Worm (Caenorhabditis elegans) whole organism, L4 larva: ENCODE measurements around the gene C49A9.1.

Experiments
- ceh-62 ChIP-seq: sonication (generic microtip); optimal IDR thresholded peaks from 2 replicates; lab custom pipeline; 2017; ENCODE audit warnings: missing biosample characterization, missing genetic modification characterization
- ces-1 ChIP-seq: fragments of 150-350 bp; sonication (generic microtip); optimal IDR thresholded peaks from 4 replicates; lab custom pipeline; 2014; ENCODE audit warnings: missing biosample characterization, missing genetic modification reagents, missing genetic modification characterization
- egl-43 ChIP-seq: fragments of 200-800 bp; sonication (Bioruptor generic); IDR thresholded peaks from 2 replicates; pipeline ENCODE4 v1.3.6; 2022; ENCODE audit warnings: missing genetic modification reagents, missing genetic modification characterization, missing compliant biosample characterization
- hif-1 ChIP-seq, 2 experiments: sonication (generic microtip); optimal IDR thresholded peaks; 2 replicates each; lab custom pipeline; 2016 to 2017; ENCODE audit warnings: missing compliant biosample characterization in 2 of 2, missing genetic modification characterization in 2 of 2, missing genetic modification reagents in 2 of 2, missing genotype in 2 of 2, mild to moderate bottlenecking in 1 of 2
- hlh-30 ChIP-seq: sonication (generic microtip); optimal IDR thresholded peaks from 2 replicates; lab custom pipeline; 2017; ENCODE audit warnings: antibody characterized with exemption, mild to moderate bottlenecking, missing genetic modification characterization, missing compliant biosample characterization; ENCODE audit not compliant: insufficient read depth
- hmg-1.1 ChIP-seq: fragments of 200-800 bp; sonication (Bioruptor generic); IDR thresholded peaks from 2 replicates; pipeline ENCODE4 v1.3.6; 2022; ENCODE audit warnings: missing genetic modification reagents, missing genetic modification characterization, missing compliant biosample characterization
- nhr-25 ChIP-seq: sonication (generic microtip); optimal IDR thresholded peaks from 2 replicates; lab custom pipeline; 2017; ENCODE audit warnings: missing genetic modification characterization, mild to moderate bottlenecking, missing compliant biosample characterization, antibody characterized with exemption, moderate library complexity, borderline replicate concordance; ENCODE audit not compliant: insufficient read depth
- pha-4 ChIP-seq, 2 experiments: fragments of 150-350 bp in 1 of 2; fragments of 200-800 bp in 1 of 2; sonication (Bioruptor generic) in 1 of 2; IDR thresholded peaks in 1 of 2; optimal IDR thresholded peaks in 1 of 2; 2 replicates each; pipeline versions ENCODE4 v1.3.6 to Lab custom; 2014 to 2022; ENCODE audit warnings: missing genetic modification characterization in 2 of 2, missing genetic modification reagents in 2 of 2, missing biosample characterization in 1 of 2, missing compliant biosample characterization in 1 of 2
- unc-130 ChIP-seq: sonication (generic microtip); optimal IDR thresholded peaks from 2 replicates; lab custom pipeline; 2016; ENCODE audit warnings: missing genetic modification reagents, missing genetic modification characterization, missing compliant biosample characterization
- ztf-11 ChIP-seq: fragments of 150-350 bp; optimal IDR thresholded peaks from 2 replicates; lab custom pipeline; 2014; ENCODE audit warnings: missing biosample characterization, missing genetic modification characterization

ce11 chrIV:6201769-6202168, 26.2 kb upstream of the C49A9.1 start, which contains the start of gene tkr-2:
- TF ChIP-seq unc-130 (GFP tag; lab: Kevin White, UChicago) (no peak), nhr-25 (tag; lab: Kevin White, UChicago) (no peak), hif-1 (tag; optimal IDR thresholded peaks at IDR 0.05; lab: Kevin White, UChicago) (no peak), ces-1 (GFP tag; lab: Kevin White, UChicago) (no peak), hmg-1.1 (no peak), ceh-62 (tag; lab: Kevin White, UChicago) (no peak), hlh-30 (no peak), pha-4 (GFP tag; IDR thresholded peaks at IDR 0.05; lab: Robert Waterston, UW) (no peak), pha-4 (tag; optimal IDR thresholded peaks at IDR 0.05; lab: Kevin White, UChicago) (no peak), egl-43 (GFP tag; lab: Robert Waterston, UW) (no peak), ztf-11 (tag; lab: Kevin White, UChicago) (no peak)
